Fruit fly (Drosophila melanogaster): ENCODE measurements around the gene Root.

DNA sequence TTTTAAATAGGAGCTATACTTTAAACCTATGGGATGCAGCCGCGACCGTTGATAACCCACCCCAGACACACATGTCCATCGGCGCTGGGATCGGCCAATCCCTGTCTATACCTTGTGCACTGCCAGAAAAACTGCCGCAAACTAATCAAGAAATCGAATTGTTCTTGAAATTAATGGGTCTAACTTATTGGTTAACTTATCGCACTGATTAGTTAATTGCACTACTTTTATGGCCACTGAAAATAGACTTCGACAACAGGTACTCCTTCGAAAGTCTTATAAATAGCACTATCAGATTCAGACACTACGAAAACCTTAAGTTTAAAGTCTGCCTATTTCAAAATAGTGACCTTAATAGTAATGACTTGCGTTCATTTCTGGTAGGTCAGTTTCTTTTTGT lies 3.1 kb downstream of the Root start, which contains the start of gene CG13607:
- TF ChIP-seq usp (GFP tag; optimal IDR thresholded peaks at IDR 0.05) (no peak), psq (optimal IDR thresholded peaks at IDR 0.05) (no peak)

Measured in whole organism.